Fruit fly (Drosophila melanogaster) whole organism, embryonic: ENCODE measurements around the gene CG43307.

Source experiments
- Atf6 ChIP-seq: fragments of 200-800 bp; sonication (Bioruptor generic); IDR thresholded peaks from 2 replicates; pipeline ENCODE4 v1.3.6; 2022; ENCODE audit warnings: missing biosample characterization, missing genetic modification characterization
- CG10209 ChIP-seq: fragments of 200-800 bp; sonication (Bioruptor generic); optimal IDR thresholded peaks from 3 replicates; lab custom pipeline; 2017; ENCODE audit warnings: missing biosample characterization, mild to moderate bottlenecking, missing genetic modification characterization, missing genetic modification reagents
- CG11085 ChIP-seq: fragments of 200-800 bp; sonication (Bioruptor generic); IDR thresholded peaks from 2 replicates; pipeline ENCODE4 v1.3.6; 2022; ENCODE audit warnings: missing biosample characterization, missing genetic modification characterization
- CG11093 ChIP-seq: fragments of 200-800 bp; sonication (Bioruptor generic); IDR thresholded peaks from 3 replicates; pipeline ENCODE4 v1.3.6; 2022; ENCODE audit warnings: missing biosample characterization, missing genetic modification characterization
- CG11247 ChIP-seq: fragments of 200-800 bp; sonication (Bioruptor generic); IDR thresholded peaks from 2 replicates; pipeline ENCODE4 v1.3.6; 2022; ENCODE audit warnings: missing biosample characterization, missing genetic modification characterization
- CG11560 ChIP-seq: fragments of 200-800 bp; sonication (Bioruptor generic); IDR thresholded peaks from 3 replicates; pipeline ENCODE4 v1.3.6; 2022; ENCODE audit warnings: missing biosample characterization, missing genetic modification characterization
- CG1233 ChIP-seq: fragments of 200-800 bp; sonication (Bioruptor generic); optimal IDR thresholded peaks from 4 replicates; lab custom pipeline; 2018; ENCODE audit warnings: missing biosample characterization, mild to moderate bottlenecking, missing genetic modification characterization
- CG12391 ChIP-seq: fragments of 200-800 bp; sonication (Bioruptor generic); optimal IDR thresholded peaks from 3 replicates; lab custom pipeline; 2018; ENCODE audit warnings: missing biosample characterization, mild to moderate bottlenecking, missing genetic modification characterization, moderate library complexity
- CG12942 ChIP-seq: fragments of 200-800 bp; sonication (Bioruptor generic); optimal IDR thresholded peaks from 3 replicates; lab custom pipeline; 2016; ENCODE audit warnings: missing biosample characterization, missing genetic modification characterization
- CG14965 ChIP-seq: fragments of 200-800 bp; sonication (Bioruptor generic); optimal IDR thresholded peaks from 2 replicates; lab custom pipeline; 2016; ENCODE audit warnings: missing biosample characterization, missing genetic modification characterization, borderline replicate concordance
- CG18599 ChIP-seq: fragments of 200-800 bp; sonication (Bioruptor generic); optimal IDR thresholded peaks from 3 replicates; lab custom pipeline; 2017; ENCODE audit warnings: missing biosample characterization, missing genetic modification characterization, mild to moderate bottlenecking, moderate library complexity, missing genetic modification reagents
- CG2875 ChIP-seq: fragments of 200-800 bp; sonication (Bioruptor generic); optimal IDR thresholded peaks from 2 replicates; lab custom pipeline; 2017; ENCODE audit warnings: missing biosample characterization, mild to moderate bottlenecking, missing genetic modification characterization, missing genetic modification reagents
- CG43689 ChIP-seq: fragments of 200-800 bp; sonication (Bioruptor generic); IDR thresholded peaks from 2 replicates; pipeline ENCODE4 v1.3.6; 2022; ENCODE audit warnings: missing biosample characterization, missing genetic modification characterization
- CG4730 ChIP-seq: fragments of 200-800 bp; sonication (Bioruptor generic); IDR thresholded peaks from 2 replicates; pipeline ENCODE4 v1.3.6; 2022; ENCODE audit warnings: missing biosample characterization, missing genetic modification characterization
- CG4820 ChIP-seq: fragments of 200-800 bp; sonication (Bioruptor generic); optimal IDR thresholded peaks from 3 replicates; lab custom pipeline; 2016; ENCODE audit warnings: missing biosample characterization, missing genetic modification characterization
- CG6175 ChIP-seq: fragments of 200-800 bp; sonication (Bioruptor generic); IDR thresholded peaks from 3 replicates; pipeline ENCODE4 v1.3.6; 2022; ENCODE audit warnings: missing biosample characterization, missing genetic modification characterization
- CG8388 ChIP-seq: fragments of 200-800 bp; sonication (Bioruptor generic); optimal IDR thresholded peaks from 2 replicates; lab custom pipeline; 2019; ENCODE audit warnings: missing biosample characterization, mild to moderate bottlenecking, missing genetic modification characterization, moderate library complexity
- CG8924 ChIP-seq: fragments of 200-800 bp; optimal IDR thresholded peaks from 3 replicates; lab custom pipeline; 2019; ENCODE audit warnings: missing biosample characterization, mild to moderate bottlenecking, missing genetic modification characterization, moderate library complexity
- Dip3 ChIP-seq: fragments of 200-800 bp; sonication (Bioruptor generic); optimal IDR thresholded peaks from 3 replicates; lab custom pipeline; 2016; ENCODE audit warnings: missing biosample characterization, missing genetic modification characterization
- Ets97D ChIP-seq: fragments of 200-800 bp; sonication (Bioruptor generic); optimal IDR thresholded peaks from 3 replicates; lab custom pipeline; 2016; ENCODE audit warnings: missing biosample characterization, missing genetic modification characterization
- Fer2 ChIP-seq: fragments of 200-800 bp; sonication (Bioruptor generic); optimal IDR thresholded peaks from 2 replicates; lab custom pipeline; 2018; ENCODE audit warnings: missing biosample characterization, mild to moderate bottlenecking, missing genetic modification characterization, moderate library complexity
- HLHmδ ChIP-seq: fragments of 200-800 bp; sonication (Bioruptor generic); optimal IDR thresholded peaks from 2 replicates; lab custom pipeline; 2018; ENCODE audit warnings: missing biosample characterization, mild to moderate bottlenecking, missing genetic modification characterization, moderate library complexity
- Jarid2 ChIP-seq: fragments of 200-800 bp; sonication (Bioruptor generic); optimal IDR thresholded peaks from 3 replicates; lab custom pipeline; 2017; ENCODE audit warnings: mild to moderate bottlenecking, missing biosample characterization, missing genetic modification reagents, missing genetic modification characterization
- MTF-1 ChIP-seq: fragments of 200-800 bp; sonication (Bioruptor generic); optimal IDR thresholded peaks from 2 replicates; lab custom pipeline; 2018; ENCODE audit warnings: missing biosample characterization, mild to moderate bottlenecking, missing genetic modification characterization, borderline replicate concordance
- Mes4 ChIP-seq: fragments of 200-800 bp; sonication (Bioruptor generic); optimal IDR thresholded peaks from 2 replicates; lab custom pipeline; 2016; ENCODE audit warnings: missing biosample characterization, missing genetic modification characterization
- NFAT ChIP-seq: fragments of 200-800 bp; sonication (Bioruptor generic); IDR thresholded peaks from 2 replicates; pipeline ENCODE4 v1.3.6; 2022; ENCODE audit warnings: missing biosample characterization, missing genetic modification characterization
- Poxn ChIP-seq: fragments of 200-800 bp; sonication (Bioruptor generic); IDR thresholded peaks from 2 replicates; pipeline ENCODE4 v1.3.6; 2022; ENCODE audit warnings: missing biosample characterization, missing genetic modification characterization
- Rx ChIP-seq: fragments of 200-800 bp; sonication (Bioruptor generic); IDR thresholded peaks from 2 replicates; pipeline ENCODE4 v1.3.6; 2022; ENCODE audit warnings: missing biosample characterization, missing genetic modification characterization
- Sox102F ChIP-seq: fragments of 200-800 bp; sonication (Bioruptor generic); optimal IDR thresholded peaks from 2 replicates; lab custom pipeline; 2018; ENCODE audit warnings: missing biosample characterization, mild to moderate bottlenecking, missing genetic modification characterization, moderate library complexity
- Tbp ChIP-seq: fragments of >200 bp; optimal IDR thresholded peaks from 2 replicates; lab custom pipeline; 2018; ENCODE audit warnings: missing biosample characterization, missing genetic modification characterization
- Usf ChIP-seq: fragments of 200-800 bp; sonication (Bioruptor generic); optimal IDR thresholded peaks from 2 replicates; lab custom pipeline; 2017; ENCODE audit warnings: missing genotype, missing biosample characterization, missing genetic modification characterization
- Xrp1 ChIP-seq: fragments of 200-800 bp; sonication (Bioruptor generic); IDR thresholded peaks from 2 replicates; pipeline ENCODE4 v1.3.6; 2022; ENCODE audit warnings: missing biosample characterization, missing genetic modification characterization
- abd-A ChIP-seq: fragments of 200-800 bp; sonication (Bioruptor generic); optimal IDR thresholded peaks from 3 replicates; lab custom pipeline; 2019; ENCODE audit warnings: missing biosample characterization, mild to moderate bottlenecking, missing genetic modification characterization, moderate library complexity
- ara ChIP-seq: fragments of 200-800 bp; sonication (Bioruptor generic); IDR thresholded peaks from 2 replicates; pipeline ENCODE4 v1.3.6; 2022; ENCODE audit warnings: missing biosample characterization, missing genetic modification characterization
- bab2 ChIP-seq: fragments of 200-800 bp; sonication (Bioruptor generic); optimal IDR thresholded peaks from 2 replicates; lab custom pipeline; 2016; ENCODE audit warnings: missing biosample characterization, missing genetic modification characterization
- cg ChIP-seq: fragments of 200-800 bp; sonication (Bioruptor generic); optimal IDR thresholded peaks from 3 replicates; lab custom pipeline; 2019; ENCODE audit warnings: missing biosample characterization, mild to moderate bottlenecking, missing genetic modification characterization, moderate library complexity
- crc ChIP-seq: fragments of 200-800 bp; sonication (Bioruptor generic); optimal IDR thresholded peaks from 2 replicates; lab custom pipeline; 2016; ENCODE audit warnings: missing biosample characterization, missing genetic modification characterization
- croc ChIP-seq: fragments of 200-800 bp; sonication (Bioruptor generic); conservative IDR thresholded peaks from 3 replicates; pipeline ENCODE4 v1.3.6; 2022; ENCODE audit warnings: missing biosample characterization, missing genetic modification characterization
- crol ChIP-seq: fragments of 200-800 bp; sonication (Bioruptor generic); IDR thresholded peaks from 2 replicates; pipeline ENCODE4 v1.3.6; 2022; ENCODE audit warnings: missing biosample characterization, missing genetic modification characterization
- dmrt11E ChIP-seq: fragments of 200-800 bp; sonication (Bioruptor generic); optimal IDR thresholded peaks from 3 replicates; lab custom pipeline; 2018; ENCODE audit warnings: missing biosample characterization, mild to moderate bottlenecking, missing genetic modification characterization, moderate library complexity
- dmrt99B ChIP-seq: fragments of 200-800 bp; sonication (Bioruptor generic); optimal IDR thresholded peaks from 2 replicates; lab custom pipeline; 2018; ENCODE audit warnings: missing biosample characterization, mild to moderate bottlenecking, missing genetic modification characterization, moderate library complexity
- eve ChIP-seq, 2 experiments: fragments of >200 bp; optimal IDR thresholded peaks; 2 replicates each; lab custom pipeline; 2017; ENCODE audit warnings: missing biosample characterization in 2 of 2, missing genetic modification characterization in 2 of 2
- ftz-f1 ChIP-seq: fragments of 200-800 bp; sonication (Bioruptor generic); optimal IDR thresholded peaks from 2 replicates; lab custom pipeline; 2016; ENCODE audit warnings: missing biosample characterization, missing genetic modification characterization
- fu2 ChIP-seq: fragments of 200-800 bp; sonication (Bioruptor generic); optimal IDR thresholded peaks from 2 replicates; lab custom pipeline; 2016; ENCODE audit warnings: missing biosample characterization, missing genetic modification characterization
- hb ChIP-seq: fragments of 200-800 bp; sonication (Bioruptor generic); IDR thresholded peaks from 3 replicates; pipeline ENCODE4 v1.3.6; 2022; ENCODE audit warnings: missing biosample characterization, missing genetic modification characterization; ENCODE audit not compliant: partially characterized antibody
- jing ChIP-seq: fragments of 200-800 bp; sonication (Bioruptor generic); optimal IDR thresholded peaks from 2 replicates; lab custom pipeline; 2018; ENCODE audit warnings: missing biosample characterization, mild to moderate bottlenecking, missing genetic modification characterization
- lola ChIP-seq, 3 experiments: fragments of >200 bp in 2 of 3; fragments of 200-800 bp in 1 of 3; sonication (Bioruptor generic) in 1 of 3; optimal IDR thresholded peaks; 2 replicates each; lab custom pipeline; 2017 to 2019; ENCODE audit warnings: missing biosample characterization in 3 of 3, missing genetic modification characterization in 3 of 3, mild to moderate bottlenecking in 1 of 3, moderate library complexity in 1 of 3
- odd ChIP-seq: fragments of 200-800 bp; sonication (Bioruptor generic); optimal IDR thresholded peaks from 2 replicates; lab custom pipeline; 2017; ENCODE audit warnings: missing biosample characterization, mild to moderate bottlenecking, missing genetic modification characterization
- sd ChIP-seq: fragments of 200-800 bp; sonication (Bioruptor generic); optimal IDR thresholded peaks from 3 replicates; lab custom pipeline; 2018; ENCODE audit warnings: missing biosample characterization, mild to moderate bottlenecking, missing genetic modification characterization, moderate library complexity
- tup ChIP-seq: fragments of 200-800 bp; sonication (Bioruptor generic); optimal IDR thresholded peaks from 2 replicates; lab custom pipeline; 2016; ENCODE audit warnings: missing biosample characterization, mild to moderate bottlenecking, missing genetic modification characterization, moderate library complexity
- zfh2 ChIP-seq: fragments of 200-800 bp; sonication (Bioruptor generic); optimal IDR thresholded peaks from 2 replicates; lab custom pipeline; 2016; ENCODE audit warnings: missing biosample characterization, missing genetic modification characterization

CG43307 gene

DNA sequence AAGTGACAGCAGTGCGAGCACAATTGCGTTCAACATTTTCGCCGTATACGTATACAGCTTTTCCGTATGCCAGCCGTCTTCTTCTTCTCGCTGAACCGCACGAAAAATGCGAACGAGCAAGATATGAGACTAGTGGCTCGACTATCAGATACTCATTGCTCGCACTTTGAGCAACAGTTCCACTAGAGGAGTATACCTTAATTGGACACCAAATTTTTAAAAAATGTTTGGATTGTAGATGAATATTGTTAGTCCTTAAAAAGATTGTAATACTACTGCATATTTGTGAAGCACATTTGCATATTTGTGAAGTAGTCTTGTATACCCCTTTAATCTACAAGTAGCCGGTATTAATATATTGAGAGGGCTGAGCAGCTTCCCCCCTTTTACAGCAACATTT is 33.2 kb upstream of the CG43307 start (continued):
- TF ChIP-seq crc (GFP tag; lab: Kevin White, UChicago) (no peak), MTF-1 (no peak), CG8388 (GFP tag; lab: Kevin White, UChicago) (no peak), zfh2 (peak; percentile 17), CG11247 (no peak), Atf6 (GFP tag; lab: Robert Waterston, UW) (peak; percentile 37; the same call in 1 of the 2 replicates), ftz-f1 (GFP tag; lab: Kevin White, UChicago) (no peak), CG8924 (tag; lab: Kevin White, UChicago) (no peak), CG6175 (GFP tag; lab: Robert Waterston, UW) (no peak), HLHmδ (no peak), dmrt99B (tag; lab: Kevin White, UChicago) (peak; percentile 50), CG14965 (no peak), Dip3 (no peak), fu2 (GFP tag; lab: Kevin White, UChicago) (no peak), CG12942 (GFP tag; lab: Kevin White, UChicago) (no peak), CG12391 (tag; lab: Kevin White, UChicago) (no peak), Poxn (GFP tag; lab: Robert Waterston, UW) (no peak), CG4820 (no peak), Rx (GFP tag; lab: Robert Waterston, UW) (no peak), sd (tag; lab: Kevin White, UChicago) (no peak), eve (GFP tag; optimal IDR thresholded peaks at IDR 0.05; lab: Kevin White, UChicago) (no peak), Sox102F (GFP tag; lab: Kevin White, UChicago) (peak; percentile 22), Xrp1 (GFP tag; lab: Robert Waterston, UW) (peak; percentile 41; the same call in 1 of the 2 replicates), CG11093 (no peak), ara (GFP tag; lab: Robert Waterston, UW) (no peak), CG11560 (tag; lab: Robert Waterston, UW) (no peak), Jarid2 (GFP tag; lab: Kevin White, UChicago) (no peak), CG4730 (GFP tag; lab: Robert Waterston, UW) (no peak), dmrt11E (no peak), Ets97D (GFP tag; lab: Kevin White, UChicago) (no peak), CG10209 (GFP tag; lab: Kevin White, UChicago) (no peak), croc (no peak), odd (no peak), lola (GFP tag; optimal IDR thresholded peaks at IDR 0.05; lab: Kevin White, UChicago) (no peak), CG18599 (GFP tag; lab: Kevin White, UChicago) (peak; percentile 52), CG43689 (GFP tag; lab: Robert Waterston, UW) (no peak), CG1233 (GFP tag; lab: Kevin White, UChicago) (no peak), Mes4 (GFP tag; lab: Kevin White, UChicago) (no peak), Usf (GFP tag; lab: Kevin White, UChicago) (no peak), crol (GFP tag; lab: Robert Waterston, UW) (no peak), jing (GFP tag; lab: Kevin White, UChicago) (no peak), abd-A (peak; percentile 5), Tbp (GFP tag; lab: Kevin White, UChicago) (no peak), bab2 (GFP tag; lab: Kevin White, UChicago) (no peak), NFAT (GFP tag; lab: Robert Waterston, UW) (no peak), hb (peak; percentile 69; the same call in 1 of the 3 replicates), CG11085 (GFP tag; lab: Robert Waterston, UW) (no peak), cg (GFP tag; lab: Kevin White, UChicago) (no peak), tup (GFP tag; lab: Kevin White, UChicago) (no peak), CG2875 (no peak), Fer2 (tag; lab: Kevin White, UChicago) (no peak)
